Fruit fly (Drosophila melanogaster) whole organism, wandering third instar larva: ENCODE results near the gene Rsod.
A peak's percentile ranks its signal among the peaks of the same experiment; 100 is the strongest.

ENCODE experiments used
- Abd-B ChIP-seq: fragments of >200 bp; optimal IDR thresholded peaks from 2 replicates; lab custom pipeline; 2017; ENCODE audit warnings: missing biosample characterization, missing genetic modification characterization
- CG32264 ChIP-seq: fragments of 200-800 bp; sonication (Bioruptor generic); optimal IDR thresholded peaks from 2 replicates; lab custom pipeline; 2016; ENCODE audit warnings: missing biosample characterization, missing genetic modification characterization
- CG9705 ChIP-seq: fragments of 200-800 bp; sonication (Bioruptor generic); optimal IDR thresholded peaks from 2 replicates; lab custom pipeline; 2018; ENCODE audit warnings: missing biosample characterization, mild to moderate bottlenecking, missing genetic modification characterization
- CrebA ChIP-seq: fragments of 200-800 bp; sonication (Bioruptor generic); optimal IDR thresholded peaks from 2 replicates; lab custom pipeline; 2016; ENCODE audit warnings: missing biosample characterization, mild to moderate bottlenecking, missing genetic modification characterization, borderline replicate concordance
- Dfd ChIP-seq: fragments of >200 bp; optimal IDR thresholded peaks from 2 replicates; lab custom pipeline; 2017; ENCODE audit warnings: missing biosample characterization, missing genetic modification characterization
- Dif ChIP-seq: fragments of 200-275, 200-300 bp; sonication (Bioruptor generic); optimal IDR thresholded peaks from 2 replicates; lab custom pipeline; 2018; ENCODE audit warnings: missing biosample characterization, missing genetic modification characterization; ENCODE audit not compliant: partially characterized antibody
- GATAd ChIP-seq: sonication (Bioruptor generic); optimal IDR thresholded peaks from 2 replicates; lab custom pipeline; 2016; ENCODE audit warnings: missing biosample characterization, missing genetic modification characterization
- HLH106 ChIP-seq: fragments of 200-800 bp; optimal IDR thresholded peaks from 3 replicates; lab custom pipeline; 2019; ENCODE audit warnings: missing biosample characterization, mild to moderate bottlenecking, missing genetic modification characterization, moderate library complexity
- Hnf4 ChIP-seq: fragments of 200-800 bp; sonication (Bioruptor generic); optimal IDR thresholded peaks from 2 replicates; lab custom pipeline; 2016; ENCODE audit warnings: missing biosample characterization, mild to moderate bottlenecking, missing genetic modification characterization
- Hr78 ChIP-seq: fragments of >200 bp; optimal IDR thresholded peaks from 2 replicates; lab custom pipeline; 2017; ENCODE audit warnings: missing biosample characterization, missing genetic modification characterization
- Hr83 ChIP-seq: fragments of 200-300 bp; sonication (Bioruptor generic); optimal IDR thresholded peaks from 2 replicates; lab custom pipeline; 2016; ENCODE audit warnings: missing biosample characterization, mild to moderate bottlenecking, missing genetic modification characterization, moderate library complexity; ENCODE audit not compliant: poor library complexity, severe bottlenecking
- Jra ChIP-seq: sonication (Bioruptor generic); optimal IDR thresholded peaks from 2 replicates; lab custom pipeline; 2016; ENCODE audit warnings: missing biosample characterization, missing genetic modification characterization
- Mio ChIP-seq: sonication (Bioruptor generic); optimal IDR thresholded peaks from 2 replicates; lab custom pipeline; 2016; ENCODE audit warnings: missing biosample characterization, missing genetic modification characterization
- Myc ChIP-seq: fragments of >200 bp; optimal IDR thresholded peaks from 2 replicates; lab custom pipeline; 2017
- N ChIP-seq: fragments of >200 bp; optimal IDR thresholded peaks from 2 replicates; lab custom pipeline; 2018; ENCODE audit warnings: missing biosample characterization, missing external identifiers, missing genetic modification characterization
- OdsH ChIP-seq: fragments of 200-800 bp; sonication (Bioruptor generic); optimal IDR thresholded peaks from 2 replicates; lab custom pipeline; 2016; ENCODE audit warnings: missing biosample characterization, mild to moderate bottlenecking, missing genetic modification characterization
- Rel ChIP-seq, 2 experiments: fragments of 200-800 bp; sonication (Bioruptor generic) in 1 of 2; optimal IDR thresholded peaks; 2 replicates in 1 of 2; 3 replicates in 1 of 2; lab custom pipeline; 2016 to 2019; ENCODE audit warnings: mild to moderate bottlenecking in 2 of 2, missing biosample characterization in 2 of 2, missing genetic modification characterization in 2 of 2, moderate library complexity in 1 of 2
- Sp1 ChIP-seq: fragments of 200-800 bp; sonication (Bioruptor generic); optimal IDR thresholded peaks from 3 replicates; lab custom pipeline; 2019; ENCODE audit warnings: missing biosample characterization, mild to moderate bottlenecking, missing genetic modification characterization, moderate library complexity
- Vsx2 ChIP-seq: fragments of 200-300, 225-300 bp; sonication (Bioruptor generic); optimal IDR thresholded peaks from 2 replicates; lab custom pipeline; 2018; ENCODE audit warnings: missing biosample characterization, missing genetic modification characterization; ENCODE audit not compliant: partially characterized antibody
- br ChIP-seq: fragments of 200-800 bp; sonication (Bioruptor generic); optimal IDR thresholded peaks from 2 replicates; lab custom pipeline; 2016; ENCODE audit warnings: missing biosample characterization, missing genetic modification characterization
- brk ChIP-seq: fragments of 200-800 bp; sonication (Bioruptor generic); optimal IDR thresholded peaks from 2 replicates; lab custom pipeline; 2016; ENCODE audit warnings: missing biosample characterization, mild to moderate bottlenecking, missing genetic modification characterization
- dl ChIP-seq, 2 experiments: fragments of 175-275, 200-275 bp in 1 of 2; fragments of 200-275 bp in 1 of 2; sonication (Bioruptor generic); optimal IDR thresholded peaks; lab custom pipeline; 2018; ENCODE audit warnings: mild to moderate bottlenecking in 2 of 2, missing biosample characterization in 2 of 2, missing genetic modification characterization in 2 of 2, moderate library complexity in 2 of 2; ENCODE audit not compliant: partially characterized antibody in 2 of 2, insufficient read depth in 1 of 2
- dmrt93B ChIP-seq: fragments of 200-800 bp; sonication (Bioruptor generic); optimal IDR thresholded peaks from 2 replicates; lab custom pipeline; 2018; ENCODE audit warnings: missing biosample characterization, mild to moderate bottlenecking, missing genetic modification characterization
- dsf ChIP-seq: sonication (Bioruptor generic); optimal IDR thresholded peaks from 2 replicates; lab custom pipeline; 2016; ENCODE audit warnings: missing biosample characterization, missing genetic modification characterization, borderline replicate concordance
- ey ChIP-seq: fragments of 200-800 bp; sonication (Bioruptor generic); optimal IDR thresholded peaks from 2 replicates; lab custom pipeline; 2016; ENCODE audit warnings: missing biosample characterization, missing genetic modification characterization
- foxo ChIP-seq, 2 experiments: fragments of 200-800 bp; sonication (Bioruptor generic); optimal IDR thresholded peaks; 2 replicates in 1 of 2; 3 replicates in 1 of 2; lab custom pipeline; 2016 to 2017; ENCODE audit warnings: missing biosample characterization in 2 of 2, missing genetic modification characterization in 2 of 2
- fru ChIP-seq: fragments of 200-800 bp; sonication (Bioruptor generic); optimal IDR thresholded peaks from 3 replicates; lab custom pipeline; 2016; ENCODE audit warnings: missing biosample characterization, mild to moderate bottlenecking, missing genetic modification characterization
- h ChIP-seq: fragments of 200-800 bp; sonication (Bioruptor generic); optimal IDR thresholded peaks from 3 replicates; lab custom pipeline; 2016; ENCODE audit warnings: missing biosample characterization, mild to moderate bottlenecking, missing genetic modification characterization
- jim ChIP-seq: fragments of 175-275, 200-325 bp; sonication (Bioruptor generic); optimal IDR thresholded peaks from 2 replicates; lab custom pipeline; 2016; ENCODE audit warnings: missing biosample characterization, mild to moderate bottlenecking, missing genetic modification characterization
- lola ChIP-seq: fragments of >200 bp; optimal IDR thresholded peaks from 2 replicates; lab custom pipeline; 2017; ENCODE audit warnings: missing biosample characterization, missing genetic modification characterization
- pan ChIP-seq: fragments of >200 bp; optimal IDR thresholded peaks from 2 replicates; lab custom pipeline; 2017
- psq ChIP-seq: fragments of 200-800 bp; sonication (Bioruptor generic); optimal IDR thresholded peaks from 3 replicates; lab custom pipeline; 2017; ENCODE audit warnings: missing biosample characterization, mild to moderate bottlenecking, missing genetic modification characterization, moderate library complexity
- rgr ChIP-seq: fragments of 200-800 bp; sonication (Bioruptor generic); optimal IDR thresholded peaks from 3 replicates; lab custom pipeline; 2016; ENCODE audit warnings: missing biosample characterization, mild to moderate bottlenecking, missing genetic modification characterization
- sage ChIP-seq: fragments of 200-800 bp; sonication (Bioruptor generic); optimal IDR thresholded peaks from 2 replicates; lab custom pipeline; 2016; ENCODE audit warnings: missing biosample characterization, mild to moderate bottlenecking, missing genetic modification characterization
- sv ChIP-seq: fragments of 200-800 bp; sonication (Bioruptor generic); optimal IDR thresholded peaks from 3 replicates; lab custom pipeline; 2016; ENCODE audit warnings: missing biosample characterization, missing genetic modification characterization
- tai ChIP-seq: sonication (Bioruptor generic); optimal IDR thresholded peaks from 2 replicates; lab custom pipeline; 2016; ENCODE audit warnings: missing biosample characterization, missing genetic modification characterization
- usp ChIP-seq: fragments of >200 bp; optimal IDR thresholded peaks from 2 replicates; lab custom pipeline; 2017; ENCODE audit warnings: missing biosample characterization, missing genetic modification characterization
- woc ChIP-seq: sonication (Bioruptor generic); optimal IDR thresholded peaks from 2 replicates; lab custom pipeline; 2016; ENCODE audit warnings: missing biosample characterization, mild to moderate bottlenecking, missing genetic modification characterization

Rsod gene

dm6 chr3R:30191047-30191446, 20.0 kb upstream of the Rsod start, which contains the start of gene CG9747:
Gene CG9747, minus strand, starts transcription at chr3R:30191252.
- no peak for TF ChIP-seq Myc (lab: Kevin White, UChicago)
- TF ChIP-seq rgr (GFP tag; lab: Kevin White, UChicago) = no peak
- TF ChIP-seq Dif = no peak
- no peak for TF ChIP-seq Rel (GFP tag; optimal IDR thresholded peaks at IDR 0.05; lab: Kevin White, UChicago)
- TF ChIP-seq Rel (tag; optimal IDR thresholded peaks at IDR 0.05; lab: Kevin White, UChicago) = no peak
- TF ChIP-seq usp (GFP tag; lab: Kevin White, UChicago) = no peak
- TF ChIP-seq h (GFP tag; lab: Kevin White, UChicago) = no peak
- no peak for TF ChIP-seq Abd-B (GFP tag; lab: Kevin White, UChicago)
- TF ChIP-seq brk (GFP tag; lab: Kevin White, UChicago) = no peak
- no peak for TF ChIP-seq Jra (GFP tag; lab: Kevin White, UChicago)
- TF ChIP-seq CrebA (GFP tag; lab: Kevin White, UChicago) = no peak
- TF ChIP-seq Dfd (GFP tag; lab: Kevin White, UChicago) = no peak
- TF ChIP-seq dl (GFP tag; optimal IDR thresholded peaks at IDR 0.05; lab: Kevin White, UChicago; ENCODE audit: insufficient read depth in 1 of 2, partially characterized antibody in 2 of 2) = no peak
- TF ChIP-seq Hr83 (GFP tag; lab: Kevin White, UChicago) = no peak
- TF ChIP-seq jim = no peak
- no peak for TF ChIP-seq OdsH (GFP tag; lab: Kevin White, UChicago)
- TF ChIP-seq Mio = no peak
- TF ChIP-seq dsf = no peak
- TF ChIP-seq foxo (GFP tag; optimal IDR thresholded peaks at IDR 0.05; lab: Kevin White, UChicago) = no peak
- no peak for TF ChIP-seq sv (GFP tag; lab: Kevin White, UChicago)

DNA sequence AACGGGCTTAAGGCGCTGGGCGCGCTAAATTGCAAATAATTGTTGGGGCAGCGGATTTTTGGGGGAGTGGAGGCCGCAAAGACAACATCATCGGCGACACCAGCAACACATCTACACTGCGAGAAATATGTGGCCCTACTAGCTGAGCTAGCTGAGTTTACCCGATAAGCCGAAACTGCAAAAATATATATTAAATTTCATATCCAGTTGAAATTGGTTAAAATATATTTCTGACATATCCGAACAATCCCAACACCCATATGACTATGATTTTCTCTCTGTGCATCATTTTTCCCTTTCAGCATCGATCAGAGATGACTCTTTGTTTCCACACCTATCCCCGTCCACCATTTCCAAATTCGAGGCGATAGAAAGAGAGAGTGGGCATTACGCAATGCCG, 18.8 kb upstream of the Rsod start:
- TF ChIP-seq br (GFP tag; lab: Kevin White, UChicago) (peak; percentile 67), ey (peak; percentile 63), Hr78 (GFP tag; lab: Kevin White, UChicago) (no peak), GATAd (no peak), CG9705 (GFP tag; lab: Kevin White, UChicago) (no peak), h (GFP tag; lab: Kevin White, UChicago) (peak; percentile 76), dl (GFP tag; optimal IDR thresholded peaks at IDR 0.05; lab: Kevin White, UChicago; ENCODE audit: insufficient read depth in 1 of 2, partially characterized antibody in 2 of 2) (no peak), CrebA (GFP tag; lab: Kevin White, UChicago) (no peak), lola (GFP tag; lab: Kevin White, UChicago) (no peak), tai (GFP tag; lab: Kevin White, UChicago) (no peak), dsf (no peak), foxo (GFP tag; optimal IDR thresholded peaks at IDR 0.05; lab: Kevin White, UChicago) (peak in 1 of 2 experiments; percentile 67), OdsH (GFP tag; lab: Kevin White, UChicago) (peak; percentile 46), rgr (GFP tag; lab: Kevin White, UChicago) (peak; percentile 63), usp (GFP tag; lab: Kevin White, UChicago) (no peak), Rel (GFP tag; optimal IDR thresholded peaks at IDR 0.05; lab: Kevin White, UChicago) (no peak), Rel (tag; optimal IDR thresholded peaks at IDR 0.05; lab: Kevin White, UChicago) (no peak), dmrt93B (GFP tag; lab: Kevin White, UChicago) (no peak), CG32264 (GFP tag; lab: Kevin White, UChicago) (peak; percentile 36), sage (GFP tag; lab: Kevin White, UChicago) (no peak), Abd-B (GFP tag; lab: Kevin White, UChicago) (no peak), Vsx2 (GFP tag; lab: Kevin White, UChicago) (no peak), Myc (lab: Kevin White, UChicago) (no peak), fru (GFP tag; lab: Kevin White, UChicago) (peak; percentile 69), Dfd (GFP tag; lab: Kevin White, UChicago) (no peak), pan (lab: Kevin White, UChicago) (no peak), Dif (no peak), Mio (no peak), Jra (GFP tag; lab: Kevin White, UChicago) (no peak), Hnf4 (peak; percentile 32), Sp1 (peak; percentile 39), psq (GFP tag; lab: Kevin White, UChicago) (peak; percentile 44), sv (GFP tag; lab: Kevin White, UChicago) (peak; percentile 48), woc (GFP tag; lab: Kevin White, UChicago) (peak; percentile 17), N (GFP tag; lab: Kevin White, UChicago) (no peak), jim (no peak), HLH106 (tag; lab: Kevin White, UChicago) (peak; percentile 62), Hr83 (GFP tag; lab: Kevin White, UChicago) (no peak), brk (GFP tag; lab: Kevin White, UChicago) (no peak)
